Worm (Caenorhabditis elegans) whole organism, L1 larva: ENCODE results near the gene str-226.

Source experiments
- ama-1 ChIP-seq: fragments of 150-350 bp; optimal IDR thresholded peaks from 2 replicates; lab custom pipeline; 2014
- dsc-1 ChIP-seq: sonication (generic microtip); optimal IDR thresholded peaks from 2 replicates; lab custom pipeline; 2016; ENCODE audit warnings: mild to moderate bottlenecking, missing genetic modification characterization, missing compliant biosample characterization
- egl-27 ChIP-seq, 2 experiments: fragments of 150-350 bp in 1 of 2; sonication (generic microtip); optimal IDR thresholded peaks; 3 replicates each; lab custom pipeline; 2017 to 2018; ENCODE audit warnings: missing biosample characterization in 2 of 2, missing genetic modification characterization in 2 of 2, missing genetic modification reagents in 2 of 2
- ets-5 ChIP-seq: fragments of 200-800 bp; sonication (Bioruptor generic); IDR thresholded peaks from 2 replicates; pipeline ENCODE4 v1.3.6; 2022; ENCODE audit warnings: missing genetic modification characterization, missing compliant biosample characterization
- fkh-10 ChIP-seq: sonication (generic microtip); optimal IDR thresholded peaks from 2 replicates; lab custom pipeline; 2017; ENCODE audit warnings: missing biosample characterization, missing genetic modification reagents, missing genetic modification characterization
- mep-1 ChIP-seq: fragments of 150-350 bp; optimal IDR thresholded peaks from 2 replicates; lab custom pipeline; 2014; ENCODE audit warnings: missing biosample characterization, missing genetic modification characterization
- snpc-4 ChIP-seq: fragments of 150-350 bp; optimal IDR thresholded peaks from 2 replicates; lab custom pipeline; 2014; ENCODE audit warnings: missing biosample characterization, missing genetic modification characterization
- sptf-1 ChIP-seq: fragments of 150-350 bp; optimal IDR thresholded peaks from 2 replicates; lab custom pipeline; 2014; ENCODE audit warnings: missing biosample characterization, missing genetic modification characterization
- unc-62 ChIP-seq: fragments of 150-350 bp; optimal IDR thresholded peaks from 2 replicates; lab custom pipeline; 2014; ENCODE audit warnings: missing biosample characterization, missing genetic modification reagents, missing genetic modification characterization

- TF ChIP-seq mep-1 (tag; lab: Kevin White, UChicago) (no peak), fkh-10 (GFP tag; lab: Kevin White, UChicago) (no peak), ets-5 (no peak), sptf-1 (no peak), unc-62 (GFP tag; lab: Kevin White, UChicago) (no peak), ama-1 (lab: Kevin White, UChicago) (no peak), snpc-4 (tag; lab: Kevin White, UChicago) (no peak), egl-27 (tag; optimal IDR thresholded peaks at IDR 0.05; lab: Kevin White, UChicago) (no peak), dsc-1 (tag; lab: Kevin White, UChicago) (no peak)
These were observed 40.4 kb downstream of the str-226 start, which contains the start of gene T24A6.20 for ce11 chrV:3552740-3553469.
